Fruit fly (Drosophila melanogaster) S2 (cell line): ENCODE results near the gene Taf13.
A peak's percentile ranks its signal among the peaks of the same experiment; 100 is the strongest.

Experiments
- CG8478 ChIP-seq: fragments of >200 bp; optimal IDR thresholded peaks from 2 replicates; lab custom pipeline; 2018
- CTCF ChIP-seq, 2 experiments: fragments of >200 bp; optimal IDR thresholded peaks; 2 replicates each; lab custom pipeline; 2018

The Taf13 gene

DNA sequence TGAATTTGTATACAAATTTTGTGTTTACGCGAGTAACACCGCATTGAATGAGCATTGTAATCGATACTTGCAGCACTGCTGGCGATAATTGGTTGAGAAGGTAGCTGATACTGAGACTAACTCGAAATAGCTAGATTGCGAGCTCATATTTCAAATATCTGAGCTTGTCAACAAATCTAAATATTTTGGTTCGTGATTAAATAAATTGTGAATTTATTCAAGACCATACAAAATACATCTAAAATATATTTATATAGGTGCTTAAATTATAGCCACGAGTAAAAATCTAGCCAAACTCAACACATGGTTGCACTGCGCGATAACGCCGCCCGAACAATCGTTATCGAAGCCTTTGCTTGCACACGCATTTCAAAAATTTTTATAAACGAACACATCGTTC, at the start of gene Taf13, which contains the start of gene nesd:
Gene Taf13, minus strand, starts transcription at position 56 of the 400 bp plus-strand sequence.
Gene nesd, plus strand, starts transcription at position 179 of the 400 bp plus-strand sequence.
- TF ChIP-seq CG8478: no peak
- no peak for TF ChIP-seq CTCF (optimal IDR thresholded peaks at IDR 0.05; lab: Kevin White, UChicago)

DNA sequence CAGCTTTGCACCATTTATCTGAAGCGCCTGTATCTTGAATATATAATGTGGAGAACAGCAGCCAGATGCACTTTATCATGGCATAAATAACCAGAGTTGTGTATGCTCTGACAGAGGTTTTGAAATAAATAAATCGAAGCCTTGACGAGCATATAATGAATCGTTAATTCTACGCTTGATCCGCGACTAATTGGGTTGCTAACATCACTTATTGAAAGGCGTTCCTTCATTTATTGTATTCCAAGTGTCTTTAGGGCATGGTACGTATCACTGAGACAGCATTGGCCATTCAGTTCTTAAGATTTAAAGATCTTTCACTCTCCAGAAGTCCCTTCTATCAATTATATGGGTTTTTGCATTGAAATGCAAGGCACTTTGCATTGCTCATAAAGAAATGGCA, 41.2 kb upstream of the Taf13 start, which contains the start of gene CG10651:
Gene CG10651, minus strand, starts transcription at position 101 of the 400 bp plus-strand sequence.
- TF ChIP-seq CTCF (optimal IDR thresholded peaks at IDR 0.05; lab: Kevin White, UChicago): no peak
- no peak for TF ChIP-seq CG8478

DNA sequence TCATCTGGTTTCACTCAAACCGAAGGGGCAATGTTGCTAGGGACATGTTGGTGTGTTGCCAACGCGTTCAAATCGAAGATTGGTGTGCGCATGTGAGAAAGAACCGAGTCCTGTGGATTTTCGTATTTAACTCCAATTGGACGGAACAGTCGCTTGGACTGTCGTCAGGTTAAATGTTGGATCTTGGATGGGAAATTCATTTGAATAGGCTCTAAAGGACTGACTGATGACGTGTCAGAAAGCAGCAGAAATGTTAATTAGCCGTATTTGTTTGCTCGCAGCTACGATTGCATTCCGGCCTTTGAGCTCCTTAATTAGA, 27.5 kb upstream of the Taf13 start:
- no peak for TF ChIP-seq CTCF (optimal IDR thresholded peaks at IDR 0.05; lab: Kevin White, UChicago)
- TF ChIP-seq CG8478: no peak

DNA sequence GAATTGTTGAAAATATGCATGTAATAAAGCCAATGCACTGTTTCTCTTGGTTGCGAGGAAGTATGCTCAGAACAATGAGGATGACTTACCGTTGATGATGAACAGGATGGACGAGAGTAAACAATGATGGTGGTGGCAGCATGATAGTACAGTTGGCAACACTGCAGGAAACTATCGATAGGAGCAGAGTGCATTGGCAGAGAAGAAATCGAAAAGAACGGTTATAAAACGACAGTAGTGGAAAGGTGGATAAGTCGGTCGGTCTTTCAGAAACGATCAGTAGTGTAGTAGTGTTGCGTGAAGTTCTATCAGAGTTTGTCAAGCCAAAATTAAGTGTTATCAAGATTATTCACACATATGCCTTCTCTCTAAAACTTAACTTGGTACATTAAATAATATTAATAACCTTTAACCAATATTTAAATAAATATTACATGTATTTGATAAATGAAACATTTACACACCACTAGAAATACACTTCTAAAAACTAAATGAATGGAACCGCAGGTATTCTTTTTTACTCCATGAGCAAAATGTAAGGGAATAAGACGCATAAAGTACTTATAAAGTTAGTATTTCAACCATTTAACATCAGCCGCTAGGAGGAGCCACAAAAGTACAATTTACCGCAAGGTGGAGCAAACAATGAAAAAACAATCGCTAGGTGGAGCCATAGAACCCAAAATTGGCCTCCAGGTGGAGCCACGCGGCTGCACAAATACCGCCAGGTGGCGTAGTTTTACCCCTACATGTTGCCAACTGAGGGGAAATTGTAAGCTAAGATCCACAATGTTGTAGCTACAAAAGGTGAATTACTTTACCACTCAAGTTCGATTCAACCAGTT, 27.0 kb upstream of the Taf13 start:
- TF ChIP-seq CG8478 (no peak), CTCF (optimal IDR thresholded peaks at IDR 0.05; lab: Kevin White, UChicago) (peak; percentile 100)

DNA sequence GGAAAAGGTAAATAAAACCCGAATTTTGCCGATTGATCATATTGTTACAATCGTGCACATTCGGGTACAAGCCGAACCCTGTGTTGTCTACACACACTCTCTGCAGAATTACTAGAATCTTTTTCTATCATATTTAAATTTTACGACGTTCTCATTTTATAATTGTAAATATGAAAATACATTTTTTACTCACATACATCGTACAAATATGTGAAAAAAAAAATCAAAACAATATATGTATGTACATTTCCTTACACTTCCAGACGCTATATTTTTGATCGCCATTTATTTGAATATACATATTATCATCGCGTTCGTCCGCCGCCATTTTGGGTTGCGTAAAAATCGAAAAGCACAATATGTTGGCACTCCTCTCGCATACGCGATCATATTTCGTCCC, 24.1 kb upstream of the Taf13 start:
- TF ChIP-seq CG8478: no peak
- no peak for TF ChIP-seq CTCF (optimal IDR thresholded peaks at IDR 0.05; lab: Kevin White, UChicago)

DNA sequence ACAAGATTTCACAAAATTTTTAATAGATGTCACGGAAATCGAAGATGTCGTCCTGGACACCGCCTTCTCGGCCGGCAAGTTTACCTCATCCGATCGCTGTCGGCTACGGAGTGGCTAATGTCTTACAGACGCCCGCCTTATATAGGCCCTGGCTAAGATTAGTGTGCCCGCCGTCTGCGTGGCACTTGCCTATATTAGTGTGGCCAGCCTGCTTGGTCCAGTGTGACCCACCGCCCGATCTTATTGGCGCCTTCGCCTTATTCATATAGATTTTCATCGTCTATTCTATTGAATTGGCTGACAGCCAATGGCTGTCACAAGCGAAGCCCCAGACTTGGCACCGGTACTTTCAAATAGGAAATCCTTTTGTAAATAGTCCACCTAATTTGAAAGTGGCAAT, 22.2 kb upstream of the Taf13 start:
- no peak for TF ChIP-seq CG8478
- TF ChIP-seq CTCF (optimal IDR thresholded peaks at IDR 0.05; lab: Kevin White, UChicago): no peak

DNA sequence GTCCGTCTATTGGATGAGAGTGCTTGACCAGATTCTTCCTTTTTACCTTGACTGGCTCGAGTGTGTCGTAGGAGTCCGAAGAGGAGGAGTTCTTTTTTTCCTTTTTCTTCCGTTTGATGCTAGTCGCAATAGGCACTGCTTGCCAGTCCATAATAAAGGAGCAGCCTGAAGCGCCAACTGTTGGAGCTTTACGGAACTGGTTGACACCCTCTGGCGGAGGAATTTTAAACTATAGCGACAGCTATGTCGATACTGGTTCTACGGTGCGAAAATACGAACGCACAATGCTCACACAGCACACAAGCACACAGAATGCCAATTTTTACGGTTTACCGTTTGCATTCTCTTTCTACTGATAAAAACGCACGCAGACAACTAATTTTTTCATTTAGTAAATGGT, 12.9 kb upstream of the Taf13 start:
- TF ChIP-seq CTCF (optimal IDR thresholded peaks at IDR 0.05; lab: Kevin White, UChicago): peak; percentile 72 to 80
- no peak for TF ChIP-seq CG8478

DNA sequence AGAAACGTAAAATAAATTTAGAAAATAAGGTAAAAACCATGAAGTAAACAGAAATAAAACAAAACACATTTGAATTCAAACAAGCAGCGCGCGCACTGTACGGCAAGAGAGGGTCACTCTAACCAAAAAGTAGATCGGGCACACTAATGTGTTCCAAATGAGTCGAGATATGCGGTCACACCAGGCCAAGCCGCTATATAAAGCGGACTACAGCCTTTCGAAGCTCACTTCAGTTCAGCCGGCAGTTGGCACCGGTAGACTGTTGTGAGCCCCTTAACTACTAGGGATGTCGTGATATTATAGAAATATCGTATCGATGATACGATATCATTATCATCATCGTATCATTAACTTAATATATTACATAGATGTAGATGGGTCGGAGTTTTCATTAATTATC, 10.9 kb upstream of the Taf13 start:
- TF ChIP-seq CTCF (optimal IDR thresholded peaks at IDR 0.05; lab: Kevin White, UChicago): no peak
- no peak for TF ChIP-seq CG8478

DNA sequence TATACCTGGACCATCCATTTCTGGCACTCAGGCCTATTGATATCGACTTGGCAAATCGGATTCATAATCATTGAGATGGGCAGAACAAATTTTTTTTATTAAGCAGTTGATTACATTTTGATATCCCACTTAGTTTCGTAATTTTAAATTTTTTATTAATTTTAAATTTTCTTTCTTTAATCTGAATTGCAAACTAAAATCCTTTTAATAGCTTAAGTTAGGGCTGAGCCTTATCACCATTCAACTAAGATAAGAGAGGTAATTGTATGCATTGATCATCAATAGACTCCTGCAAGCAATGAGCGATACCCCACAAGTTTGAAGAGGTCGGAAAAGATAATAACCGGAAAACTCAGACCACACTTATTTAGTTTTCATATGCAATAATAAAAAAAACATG, 10.4 kb upstream of the Taf13 start, which contains the start of gene CG13970:
Gene CG13970, minus strand, starts transcription at position 101 of the 400 bp plus-strand sequence.
- no peak for TF ChIP-seq CTCF (optimal IDR thresholded peaks at IDR 0.05; lab: Kevin White, UChicago)
- TF ChIP-seq CG8478: no peak

DNA sequence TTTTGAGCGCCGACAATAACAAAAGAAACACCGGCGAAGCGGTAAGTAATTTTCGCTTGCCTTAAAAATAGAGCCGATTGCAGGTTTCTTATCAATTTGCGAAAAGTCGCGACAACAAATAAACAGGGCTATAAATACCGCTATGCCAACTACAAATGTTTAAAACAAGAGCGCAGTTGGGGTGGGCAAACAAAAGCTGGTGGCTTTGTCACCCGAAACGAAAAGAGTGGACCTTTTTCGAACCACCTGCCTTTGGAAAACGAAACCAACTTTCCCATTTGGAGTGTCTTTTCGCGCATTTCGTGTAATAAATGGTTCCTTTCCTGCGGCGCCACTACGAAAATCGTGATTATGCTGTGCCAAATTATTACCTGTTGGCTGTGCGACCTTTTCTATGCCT, 4.5 kb upstream of the Taf13 start:
- TF ChIP-seq CTCF (optimal IDR thresholded peaks at IDR 0.05; lab: Kevin White, UChicago) (peak in 1 of 2 experiments; percentile 2), CG8478 (no peak)

DNA sequence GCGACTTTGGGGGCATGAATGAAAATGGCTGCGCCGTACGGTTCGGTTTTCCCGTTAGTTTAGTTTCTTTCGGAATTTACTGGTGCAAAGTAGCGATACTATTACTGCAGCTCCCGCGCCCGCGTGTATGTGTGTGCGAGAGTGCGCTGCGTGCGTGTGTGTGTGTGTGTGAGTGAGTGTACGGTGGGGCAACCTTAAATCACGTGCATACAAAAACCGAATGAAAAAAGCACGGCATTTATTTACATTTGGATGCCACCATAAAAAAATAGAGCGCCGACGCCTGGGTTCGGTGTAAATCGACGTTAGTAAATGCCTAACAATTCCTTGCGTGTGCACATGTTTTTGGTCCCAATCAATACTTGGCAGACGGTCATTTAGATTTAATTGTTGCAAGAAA, 4.1 kb upstream of the Taf13 start:
- no peak for TF ChIP-seq CG8478
- no peak for TF ChIP-seq CTCF (optimal IDR thresholded peaks at IDR 0.05; lab: Kevin White, UChicago)

DNA sequence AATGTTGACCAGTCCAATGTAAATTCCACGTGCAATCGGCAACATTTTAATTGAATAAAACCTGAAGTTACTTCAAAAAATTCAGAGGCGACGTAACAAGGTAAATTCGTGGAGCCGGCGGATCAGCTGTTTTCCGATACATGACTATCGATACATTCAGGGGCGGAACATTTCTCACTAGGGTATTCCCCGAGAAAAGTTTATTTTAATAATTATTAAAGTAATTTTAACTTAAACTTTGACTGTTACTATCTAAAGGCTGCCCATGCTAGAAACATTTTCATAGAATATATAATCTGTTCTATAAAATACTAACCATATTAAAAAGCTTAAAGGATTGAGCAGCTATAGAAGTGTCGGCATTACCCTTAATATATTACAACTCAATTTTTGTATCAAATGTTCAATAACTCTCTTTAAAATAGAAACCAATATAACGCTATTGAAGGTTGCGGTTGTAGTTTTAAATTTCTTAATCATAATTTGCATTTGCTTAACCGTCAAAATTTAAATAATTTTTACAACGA, 3.5 kb upstream of the Taf13 start, which contains the start of the genes mRpS18B and Kua:
Gene mRpS18B, minus strand, starts transcription at position 149 of the 527 bp plus-strand sequence.
Gene Kua, plus strand, starts transcription at position 477 of the 527 bp plus-strand sequence.
- TF ChIP-seq CTCF (optimal IDR thresholded peaks at IDR 0.05; lab: Kevin White, UChicago): no peak
- TF ChIP-seq CG8478: no peak

DNA sequence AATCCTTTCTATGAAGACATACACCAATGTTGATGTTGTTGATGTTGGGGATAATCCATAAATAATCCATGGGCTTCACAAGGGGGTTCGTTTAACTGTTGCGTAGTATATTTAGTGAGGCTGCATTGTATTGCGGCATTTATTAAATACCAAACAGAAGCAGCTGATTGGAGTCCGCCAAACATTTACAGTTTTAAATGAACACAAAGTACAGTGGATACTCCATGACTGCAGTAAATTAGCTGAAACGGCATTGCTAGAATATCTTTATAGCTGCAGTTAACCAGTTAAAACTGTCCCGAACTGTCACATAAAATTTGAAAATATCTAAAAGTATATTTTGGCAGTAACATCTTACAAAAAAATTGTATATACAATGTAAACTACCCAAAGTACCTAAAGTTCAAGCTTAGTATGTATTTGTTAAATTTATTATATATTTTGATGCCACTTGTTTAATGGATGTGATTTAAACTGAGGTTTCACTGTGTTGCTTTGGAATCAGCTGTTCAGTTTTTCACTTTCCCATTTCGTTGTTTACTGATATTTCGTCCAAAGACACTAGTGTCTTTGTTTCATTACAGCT, 2.5 kb downstream of the Taf13 start, which contains the start of the genes CG10747 and Pyroxd1:
Gene CG10747, minus strand, starts transcription at position 255 of the 586 bp plus-strand sequence.
Gene Pyroxd1, plus strand, starts transcription at position 342 of the 586 bp plus-strand sequence.
- no peak for TF ChIP-seq CG8478
- no peak for TF ChIP-seq CTCF (optimal IDR thresholded peaks at IDR 0.05; lab: Kevin White, UChicago)

DNA sequence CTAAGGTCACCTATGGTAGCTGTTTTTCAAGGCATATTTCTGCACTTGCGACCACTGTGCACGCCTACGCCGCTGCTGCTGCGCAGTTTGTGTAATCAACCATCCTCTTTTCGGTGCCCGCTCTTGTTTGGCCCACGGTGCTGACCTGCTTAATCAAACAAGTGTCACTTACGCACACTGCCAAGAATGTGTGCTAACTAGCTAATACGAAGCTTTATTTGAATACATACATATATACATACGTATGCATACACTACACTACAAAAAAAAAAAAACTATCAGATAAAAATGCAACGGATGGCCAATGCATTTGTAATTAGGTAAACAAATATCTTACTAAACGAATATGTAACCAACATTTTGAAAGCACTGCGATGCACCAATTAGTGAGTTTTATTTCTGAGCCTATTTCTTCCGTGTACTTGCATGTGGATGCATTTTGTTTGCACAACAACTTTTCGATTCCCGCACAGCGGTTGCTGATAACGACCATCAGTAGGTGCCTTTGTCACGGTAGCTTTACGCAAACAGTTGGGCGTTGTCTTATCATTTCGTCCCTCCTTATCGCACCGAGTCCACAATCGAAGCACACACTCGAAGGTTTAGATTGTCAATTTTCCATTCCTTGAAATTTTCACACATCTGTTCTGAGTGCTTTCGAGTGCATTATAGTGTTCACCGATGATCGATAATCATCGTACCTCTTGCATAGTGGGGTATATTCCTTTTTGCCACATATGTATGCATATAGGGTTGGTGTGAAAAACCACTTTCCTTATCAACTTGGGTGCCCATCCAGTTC, 7.2 kb downstream of the Taf13 start:
- TF ChIP-seq CG8478 (no peak), CTCF (optimal IDR thresholded peaks at IDR 0.05; lab: Kevin White, UChicago) (no peak)
